Fruit fly (Drosophila melanogaster) whole organism, embryonic: ENCODE measurements around the gene Gel.

Experiments
- Abd-B ChIP-seq: fragments of 200-800 bp; sonication (Bioruptor generic); optimal IDR thresholded peaks from 2 replicates; lab custom pipeline; 2018; ENCODE audit warnings: missing biosample characterization, mild to moderate bottlenecking, missing genetic modification characterization, moderate library complexity
- Asciz ChIP-seq: fragments of 200-800 bp; sonication (Bioruptor generic); optimal IDR thresholded peaks from 2 replicates; lab custom pipeline; 2017; ENCODE audit warnings: missing biosample characterization, mild to moderate bottlenecking, missing genetic modification characterization, missing genetic modification reagents
- CG10979 ChIP-seq: fragments of 200-800 bp; sonication (Bioruptor generic); optimal IDR thresholded peaks from 2 replicates; lab custom pipeline; 2018; ENCODE audit warnings: missing biosample characterization, mild to moderate bottlenecking, missing genetic modification characterization, moderate library complexity
- CG11093 ChIP-seq: fragments of 200-800 bp; sonication (Bioruptor generic); IDR thresholded peaks from 3 replicates; pipeline ENCODE4 v1.3.6; 2022; ENCODE audit warnings: missing biosample characterization, missing genetic modification characterization
- CG11504 ChIP-seq: fragments of 200-800 bp; sonication (Bioruptor generic); optimal IDR thresholded peaks from 3 replicates; lab custom pipeline; 2019; ENCODE audit warnings: missing biosample characterization, mild to moderate bottlenecking, missing genetic modification characterization, moderate library complexity
- CG13287 ChIP-seq: fragments of 200-800 bp; sonication (Bioruptor generic); IDR thresholded peaks from 2 replicates; pipeline ENCODE4 v1.3.6; 2022; ENCODE audit warnings: missing biosample characterization, missing genetic modification characterization; ENCODE audit not compliant: partially characterized antibody
- CG13624 ChIP-seq: fragments of 200-800 bp; sonication (Bioruptor generic); optimal IDR thresholded peaks from 2 replicates; lab custom pipeline; 2016; ENCODE audit warnings: missing biosample characterization, missing genetic modification characterization
- CG14860 ChIP-seq: fragments of 200-800 bp; sonication (Bioruptor generic); IDR thresholded peaks from 3 replicates; pipeline ENCODE4 v1.3.6; 2022; ENCODE audit warnings: missing biosample characterization, missing genetic modification characterization; ENCODE audit not compliant: partially characterized antibody
- CG15479 ChIP-seq: fragments of 200-800 bp; sonication (Bioruptor generic); optimal IDR thresholded peaks from 3 replicates; lab custom pipeline; 2019; ENCODE audit warnings: missing biosample characterization, mild to moderate bottlenecking, missing genetic modification characterization, moderate library complexity
- CG1603 ChIP-seq: fragments of 200-800 bp; sonication (Bioruptor generic); optimal IDR thresholded peaks from 2 replicates; lab custom pipeline; 2019; ENCODE audit warnings: missing biosample characterization, mild to moderate bottlenecking, missing genetic modification characterization, moderate library complexity
- CG17361 ChIP-seq: fragments of 200-800 bp; sonication (Bioruptor generic); IDR thresholded peaks from 3 replicates; pipeline ENCODE4 v1.3.6; 2022; ENCODE audit warnings: missing biosample characterization, missing genetic modification characterization
- CG17612 ChIP-seq: fragments of 200-800 bp; sonication (Bioruptor generic); IDR thresholded peaks from 2 replicates; pipeline ENCODE4 v1.3.6; 2022; ENCODE audit warnings: missing biosample characterization, missing genetic modification characterization
- CG17802 ChIP-seq: fragments of 200-800 bp; sonication (Bioruptor generic); optimal IDR thresholded peaks from 2 replicates; lab custom pipeline; 2018; ENCODE audit warnings: missing biosample characterization, mild to moderate bottlenecking, missing genetic modification characterization, moderate library complexity
- CG18262 ChIP-seq: fragments of 200-800 bp; optimal IDR thresholded peaks from 3 replicates; lab custom pipeline; 2019; ENCODE audit warnings: missing biosample characterization, mild to moderate bottlenecking, missing genetic modification characterization, moderate library complexity
- CG32767 ChIP-seq: fragments of 200-800 bp; sonication (Bioruptor generic); IDR thresholded peaks from 2 replicates; pipeline ENCODE4 v1.3.6; 2022; ENCODE audit warnings: missing biosample characterization, missing genetic modification characterization
- CG5180 ChIP-seq: fragments of 200-800 bp; sonication (Bioruptor generic); optimal IDR thresholded peaks from 3 replicates; lab custom pipeline; 2017; ENCODE audit warnings: missing biosample characterization, missing genetic modification characterization, mild to moderate bottlenecking, moderate library complexity, missing genetic modification reagents
- CG8944 ChIP-seq: fragments of 200-800 bp; sonication (Bioruptor generic); optimal IDR thresholded peaks from 3 replicates; lab custom pipeline; 2016; ENCODE audit warnings: missing biosample characterization, missing genetic modification characterization
- CG9215 ChIP-seq: fragments of 200-800 bp; sonication (Bioruptor generic); IDR thresholded peaks from 2 replicates; pipeline ENCODE4 v1.3.6; 2022; ENCODE audit warnings: missing biosample characterization, missing genetic modification characterization
- CG9609 ChIP-seq: fragments of 200-800 bp; sonication (Bioruptor generic); optimal IDR thresholded peaks from 3 replicates; lab custom pipeline; 2016; ENCODE audit warnings: missing biosample characterization, missing genetic modification characterization
- Doc2 ChIP-seq: fragments of 200-800 bp; sonication (Bioruptor generic); IDR thresholded peaks from 2 replicates; pipeline ENCODE4 v1.3.6; 2022; ENCODE audit warnings: missing biosample characterization, missing genetic modification characterization
- H2.0 ChIP-seq: fragments of 200-800 bp; sonication (Bioruptor generic); IDR thresholded peaks from 2 replicates; pipeline ENCODE4 v1.3.6; 2022; ENCODE audit warnings: missing biosample characterization, missing genetic modification characterization
- HHEX ChIP-seq: fragments of 200-800 bp; sonication (Bioruptor generic); optimal IDR thresholded peaks from 3 replicates; lab custom pipeline; 2017; ENCODE audit warnings: missing biosample characterization, mild to moderate bottlenecking, missing genetic modification characterization, missing genetic modification reagents
- HLH3B ChIP-seq: fragments of 200-800 bp; sonication (Bioruptor generic); IDR thresholded peaks from 2 replicates; pipeline ENCODE4 v1.3.6; 2022; ENCODE audit warnings: missing biosample characterization, missing genetic modification characterization
- Hsf ChIP-seq: fragments of 200-800 bp; sonication (Bioruptor generic); optimal IDR thresholded peaks from 3 replicates; lab custom pipeline; 2016; ENCODE audit warnings: missing biosample characterization, missing genetic modification characterization
- Jarid2 ChIP-seq: fragments of 200-800 bp; sonication (Bioruptor generic); optimal IDR thresholded peaks from 3 replicates; lab custom pipeline; 2017; ENCODE audit warnings: mild to moderate bottlenecking, missing biosample characterization, missing genetic modification reagents, missing genetic modification characterization
- Rx ChIP-seq: fragments of 200-800 bp; sonication (Bioruptor generic); IDR thresholded peaks from 2 replicates; pipeline ENCODE4 v1.3.6; 2022; ENCODE audit warnings: missing biosample characterization, missing genetic modification characterization
- Sin3A ChIP-seq: fragments of >200 bp; optimal IDR thresholded peaks from 2 replicates; lab custom pipeline; 2018
- TFAM ChIP-seq: fragments of 200-800 bp; sonication (Bioruptor generic); optimal IDR thresholded peaks from 2 replicates; lab custom pipeline; 2017; ENCODE audit warnings: missing biosample characterization, missing genetic modification characterization, inconsistent platforms
- ab ChIP-seq: fragments of 200-800 bp; sonication (Bioruptor generic); optimal IDR thresholded peaks from 2 replicates; lab custom pipeline; 2016; ENCODE audit warnings: missing biosample characterization, missing genetic modification characterization
- bsh ChIP-seq, 2 experiments: fragments of 200-800 bp; sonication (Bioruptor generic); optimal IDR thresholded peaks; 2 replicates each; lab custom pipeline; 2017 to 2018; ENCODE audit warnings: mild to moderate bottlenecking in 2 of 2, missing biosample characterization in 2 of 2, missing genetic modification characterization in 2 of 2, moderate library complexity in 1 of 2
- croc ChIP-seq: fragments of 200-800 bp; sonication (Bioruptor generic); conservative IDR thresholded peaks from 3 replicates; pipeline ENCODE4 v1.3.6; 2022; ENCODE audit warnings: missing biosample characterization, missing genetic modification characterization
- gsb ChIP-seq: fragments of 200-800 bp; sonication (Bioruptor generic); IDR thresholded peaks from 2 replicates; pipeline ENCODE4 v1.3.6; 2022; ENCODE audit warnings: missing biosample characterization, missing genetic modification characterization
- hb ChIP-seq: fragments of 200-800 bp; sonication (Bioruptor generic); IDR thresholded peaks from 3 replicates; pipeline ENCODE4 v1.3.6; 2022; ENCODE audit warnings: missing biosample characterization, missing genetic modification characterization; ENCODE audit not compliant: partially characterized antibody
- insv ChIP-seq, 2 experiments: fragments of 200-800 bp; sonication (Bioruptor generic); optimal IDR thresholded peaks; 3 replicates each; lab custom pipeline; 2016 to 2018; ENCODE audit warnings: missing biosample characterization in 2 of 2, missing genetic modification characterization in 2 of 2
- ken ChIP-seq: fragments of 200-800 bp; sonication (Bioruptor generic); IDR thresholded peaks from 3 replicates; pipeline ENCODE4 v1.3.6; 2022; ENCODE audit warnings: missing biosample characterization, missing genetic modification characterization
- lov ChIP-seq, 2 experiments: fragments of 200-800 bp in 1 of 2; fragments of >200 bp in 1 of 2; sonication (Bioruptor generic) in 1 of 2; IDR thresholded peaks in 1 of 2; optimal IDR thresholded peaks in 1 of 2; 2 replicates in 1 of 2; 3 replicates in 1 of 2; pipeline versions ENCODE4 v1.3.6 to Lab custom; 2017 to 2022; ENCODE audit warnings: missing biosample characterization in 1 of 2, missing genetic modification characterization in 1 of 2
- mam ChIP-seq: fragments of 200-800 bp; sonication (Bioruptor generic); optimal IDR thresholded peaks from 3 replicates; lab custom pipeline; 2016; ENCODE audit warnings: missing biosample characterization, missing genetic modification characterization
- mirr ChIP-seq: fragments of 200-800 bp; sonication (Bioruptor generic); optimal IDR thresholded peaks from 3 replicates; lab custom pipeline; 2018; ENCODE audit warnings: missing biosample characterization, mild to moderate bottlenecking, missing genetic modification characterization
- nau ChIP-seq: fragments of 200-800 bp; sonication (Bioruptor generic); optimal IDR thresholded peaks from 3 replicates; lab custom pipeline; 2017; ENCODE audit warnings: missing biosample characterization, mild to moderate bottlenecking, missing genetic modification characterization, missing genetic modification reagents
- nom ChIP-seq: fragments of 200-800 bp; sonication (Bioruptor generic); optimal IDR thresholded peaks from 2 replicates; lab custom pipeline; 2017; ENCODE audit warnings: missing biosample characterization, missing genetic modification characterization, mild to moderate bottlenecking, moderate library complexity, missing genetic modification reagents
- schlank ChIP-seq: fragments of 200-800 bp; sonication (Bioruptor generic); optimal IDR thresholded peaks from 2 replicates; lab custom pipeline; 2018; ENCODE audit warnings: missing biosample characterization, mild to moderate bottlenecking, missing genetic modification characterization
- sqz ChIP-seq: fragments of 200-800 bp; sonication (Bioruptor generic); optimal IDR thresholded peaks from 3 replicates; lab custom pipeline; 2018; ENCODE audit warnings: missing biosample characterization, mild to moderate bottlenecking, missing genetic modification characterization
- ssp ChIP-seq: fragments of 200-800 bp; sonication (Bioruptor generic); IDR thresholded peaks from 2 replicates; pipeline ENCODE4 v1.3.6; 2022; ENCODE audit warnings: missing biosample characterization, missing genetic modification characterization
- stwl ChIP-seq: fragments of 200-800 bp; sonication (Bioruptor generic); optimal IDR thresholded peaks from 3 replicates; lab custom pipeline; 2018; ENCODE audit warnings: missing biosample characterization, mild to moderate bottlenecking, missing genetic modification characterization, moderate library complexity
- tap ChIP-seq: fragments of 200-800 bp; optimal IDR thresholded peaks from 3 replicates; lab custom pipeline; 2019; ENCODE audit warnings: missing biosample characterization, mild to moderate bottlenecking, missing genetic modification characterization, moderate library complexity
- tgo ChIP-seq: fragments of 200-800 bp; sonication (Bioruptor generic); IDR thresholded peaks from 3 replicates; pipeline ENCODE4 v1.3.6; 2022; ENCODE audit warnings: missing biosample characterization, missing genetic modification characterization
- toy ChIP-seq: fragments of 200-800 bp; sonication (Bioruptor generic); IDR thresholded peaks from 2 replicates; pipeline ENCODE4 v1.3.6; 2022; ENCODE audit warnings: missing biosample characterization, missing genetic modification characterization
- twi ChIP-seq: fragments of 200-800 bp; optimal IDR thresholded peaks from 2 replicates; lab custom pipeline; 2019; ENCODE audit warnings: missing biosample characterization, mild to moderate bottlenecking, missing genetic modification characterization, moderate library complexity
- vnd ChIP-seq: fragments of 200-800 bp; sonication (Bioruptor generic); IDR thresholded peaks from 3 replicates; pipeline ENCODE4 v1.3.6; 2022; ENCODE audit warnings: missing biosample characterization, missing genetic modification characterization; ENCODE audit not compliant: partially characterized antibody

Gene Gel

DNA sequence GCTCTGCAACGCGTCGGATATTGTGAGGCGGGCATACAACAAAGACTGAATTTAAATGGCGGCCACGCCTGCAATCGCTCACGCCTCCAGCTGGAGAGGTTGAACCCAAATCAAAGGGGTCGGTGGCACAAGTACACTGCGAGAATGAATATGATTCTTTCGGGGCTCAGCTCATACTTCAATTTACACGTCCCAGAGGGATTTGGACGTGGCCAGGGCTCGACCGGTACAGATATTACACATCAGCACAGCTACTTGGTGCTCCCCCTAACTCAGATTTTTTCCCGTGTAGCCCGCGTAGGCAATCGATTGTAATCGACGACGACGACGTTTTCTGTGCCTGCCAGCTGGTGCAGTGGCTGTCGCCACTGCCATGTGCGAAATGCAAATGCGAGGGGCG, 21.0 kb upstream of the Gel start (continued):
- TF ChIP-seq bsh (GFP tag; optimal IDR thresholded peaks at IDR 0.05; lab: Kevin White, UChicago) = peak; percentile 25 to 76
- TF ChIP-seq H2.0 (GFP tag; lab: Robert Waterston, UW) = peak; percentile 85
- TF ChIP-seq Sin3A (lab: Kevin White, UChicago) = no peak
- TF ChIP-seq CG11504 (tag; lab: Kevin White, UChicago) = peak; percentile 88
- TF ChIP-seq lov (optimal IDR thresholded peaks at IDR 0.05; lab: Kevin White, UChicago) = no peak
- peak; percentile 86 for TF ChIP-seq lov (GFP tag; IDR thresholded peaks at IDR 0.05; lab: Robert Waterston, UW)
- TF ChIP-seq nom (GFP tag; lab: Kevin White, UChicago) = peak; percentile 79
- TF ChIP-seq CG15479 (GFP tag; lab: Kevin White, UChicago) = no peak
- TF ChIP-seq Asciz (GFP tag; lab: Kevin White, UChicago) = peak; percentile 65
- peak; percentile 71 for TF ChIP-seq Hsf
- TF ChIP-seq CG10979 (tag; lab: Kevin White, UChicago) = peak; percentile 67
- TF ChIP-seq CG9215 (GFP tag; lab: Robert Waterston, UW) = peak; percentile 69
- TF ChIP-seq CG13624 (GFP tag; lab: Kevin White, UChicago) = peak; percentile 69
- no peak for TF ChIP-seq CG14860
- TF ChIP-seq gsb (GFP tag; lab: Robert Waterston, UW) = peak; percentile 74
- no peak for TF ChIP-seq stwl (tag; lab: Kevin White, UChicago)
- peak; percentile 81 for TF ChIP-seq HHEX (GFP tag; lab: Kevin White, UChicago)
- peak; percentile 78 for TF ChIP-seq Abd-B (GFP tag; lab: Kevin White, UChicago)
- TF ChIP-seq CG5180 (GFP tag; lab: Kevin White, UChicago) = peak; percentile 68
- TF ChIP-seq sqz (GFP tag; lab: Kevin White, UChicago) = peak; percentile 8
- TF ChIP-seq Jarid2 (GFP tag; lab: Kevin White, UChicago) = no peak
- peak; percentile 91 for TF ChIP-seq HLH3B (GFP tag; lab: Robert Waterston, UW)
- peak; percentile 90 for TF ChIP-seq Rx (GFP tag; lab: Robert Waterston, UW)
- TF ChIP-seq schlank (tag; lab: Kevin White, UChicago) = peak; percentile 22
- TF ChIP-seq Doc2 (GFP tag; lab: Robert Waterston, UW) = peak; percentile 66
- peak; percentile 45 for TF ChIP-seq CG17802
- peak; percentile 68 for TF ChIP-seq CG8944
- peak; percentile 14 for TF ChIP-seq TFAM (GFP tag; lab: Kevin White, UChicago)
- peak; percentile 68; the same call in 1 of the 3 replicates for TF ChIP-seq CG17361 (GFP tag; lab: Robert Waterston, UW)
- TF ChIP-seq ken = peak; percentile 85
- no peak for TF ChIP-seq vnd (GFP tag; lab: Robert Waterston, UW)
- TF ChIP-seq CG9609 (GFP tag; lab: Kevin White, UChicago) = peak; percentile 70
- peak; percentile 61; the same call in 1 of the 2 replicates for TF ChIP-seq toy (GFP tag; lab: Robert Waterston, UW)
- no peak for TF ChIP-seq insv (GFP tag; optimal IDR thresholded peaks at IDR 0.05; lab: Kevin White, UChicago)
- peak; percentile 74 for TF ChIP-seq croc
- TF ChIP-seq CG1603 (tag; lab: Kevin White, UChicago) = peak; percentile 92
- peak; percentile 82 for TF ChIP-seq CG11093 (GFP tag; lab: Robert Waterston, UW)
- TF ChIP-seq twi (tag; lab: Kevin White, UChicago) = no peak
- peak; percentile 66 for TF ChIP-seq mam (GFP tag; lab: Kevin White, UChicago)
- no peak for TF ChIP-seq CG13287
- TF ChIP-seq hb (GFP tag; lab: Robert Waterston, UW) = no peak
- peak; percentile 81 for TF ChIP-seq ssp (GFP tag; lab: Robert Waterston, UW)
- peak; percentile 29 for TF ChIP-seq mirr
- TF ChIP-seq CG32767 (GFP tag; lab: Robert Waterston, UW) = peak; percentile 41; the same call in 1 of the 2 replicates
- TF ChIP-seq tgo (GFP tag; lab: Robert Waterston, UW) = peak; percentile 90
- peak; percentile 66 for TF ChIP-seq nau (GFP tag; lab: Kevin White, UChicago)
- TF ChIP-seq tap (tag; lab: Kevin White, UChicago) = peak; percentile 75
- TF ChIP-seq CG18262 (tag; lab: Kevin White, UChicago) = peak; percentile 71
- peak; percentile 69; the same call in 1 of the 2 replicates for TF ChIP-seq CG17612 (GFP tag; lab: Robert Waterston, UW)
- TF ChIP-seq ab (GFP tag; lab: Kevin White, UChicago) = peak; percentile 23
